Worm (Caenorhabditis elegans) whole organism, young adult: Measurements from ENCODE around the gene C39B10.4.

ENCODE experiments used
- B0336.3 ChIP-seq: fragments of 200-800 bp; sonication (Bioruptor generic); IDR thresholded peaks from 2 replicates; pipeline ENCODE4 v1.3.6; 2022; ENCODE audit warnings: missing genetic modification characterization, missing compliant biosample characterization
- C06A6.2 ChIP-seq: fragments of 200-800 bp; sonication (Bioruptor generic); conservative IDR thresholded peaks from 2 replicates; pipeline ENCODE4 v1.3.6; 2022; ENCODE audit warnings: missing genetic modification characterization, missing compliant biosample characterization
- C17E4.6 ChIP-seq: fragments of 200-800 bp; sonication (Bioruptor generic); IDR thresholded peaks from 2 replicates; pipeline ENCODE4 v1.3.6; 2022; ENCODE audit warnings: missing genetic modification reagents, missing genetic modification characterization, missing compliant biosample characterization
- F33H1.4 ChIP-seq: fragments of 200-800 bp; sonication (Bioruptor generic); IDR thresholded peaks from 2 replicates; pipeline ENCODE4 v1.3.6; 2022; ENCODE audit warnings: missing genetic modification reagents, missing genetic modification characterization, missing compliant biosample characterization
- T26A5.8 ChIP-seq: sonication (generic microtip); optimal IDR thresholded peaks from 2 replicates; lab custom pipeline; 2016; ENCODE audit warnings: missing genetic modification characterization, missing compliant biosample characterization
- aptf-2 ChIP-seq: fragments of 200-800 bp; sonication (Bioruptor generic); conservative IDR thresholded peaks from 2 replicates; pipeline ENCODE4 v1.3.6; 2022; ENCODE audit warnings: missing genetic modification reagents, missing genetic modification characterization, missing compliant biosample characterization
- atf-7 ChIP-seq: sonication (generic microtip); optimal IDR thresholded peaks from 2 replicates; lab custom pipeline; 2017; ENCODE audit warnings: mild to moderate bottlenecking, missing genetic modification characterization, missing compliant biosample characterization
- attf-3 ChIP-seq: fragments of 200-800 bp; sonication (Bioruptor generic); conservative IDR thresholded peaks from 2 replicates; pipeline ENCODE4 v1.3.6; 2022; ENCODE audit warnings: missing genetic modification reagents, missing genetic modification characterization, missing compliant biosample characterization
- bed-2 ChIP-seq: fragments of 200-800 bp; sonication (Bioruptor generic); IDR thresholded peaks from 2 replicates; pipeline ENCODE4 v1.3.6; 2022; ENCODE audit warnings: missing genetic modification reagents, missing genetic modification characterization, missing compliant biosample characterization
- ccch-3 ChIP-seq: fragments of 200-800 bp; sonication (Bioruptor generic); optimal IDR thresholded peaks from 2 replicates; lab custom pipeline; 2018; ENCODE audit warnings: mild to moderate bottlenecking, missing genetic modification characterization, missing compliant biosample characterization
- ceh-100 ChIP-seq: fragments of 200-800 bp; sonication (Bioruptor generic); IDR thresholded peaks from 2 replicates; pipeline ENCODE4 v1.3.6; 2022; ENCODE audit warnings: missing genetic modification reagents, missing genetic modification characterization, missing compliant biosample characterization
- ceh-91 ChIP-seq: fragments of 200-800 bp; sonication (Bioruptor generic); IDR thresholded peaks from 2 replicates; pipeline ENCODE4 v1.3.6; 2022; ENCODE audit warnings: missing genetic modification reagents, missing genetic modification characterization, missing compliant biosample characterization
- efl-1 ChIP-seq: fragments of 150-350 bp; optimal IDR thresholded peaks from 2 replicates; lab custom pipeline; 2014; ENCODE audit warnings: missing biosample characterization, missing genetic modification reagents, missing genetic modification characterization
- egl-44 ChIP-seq: fragments of 200-800 bp; sonication (Bioruptor generic); IDR thresholded peaks from 2 replicates; pipeline ENCODE4 v1.3.6; 2022; ENCODE audit warnings: missing genetic modification reagents, missing genetic modification characterization, missing compliant biosample characterization
- ets-4 ChIP-seq: fragments of 200-800 bp; sonication (Bioruptor generic); optimal IDR thresholded peaks from 2 replicates; lab custom pipeline; 2018; ENCODE audit warnings: mild to moderate bottlenecking, missing genetic modification characterization, missing compliant biosample characterization
- gei-17 ChIP-seq: fragments of 200-800 bp; sonication (Bioruptor generic); optimal IDR thresholded peaks from 2 replicates; lab custom pipeline; 2018; ENCODE audit warnings: mild to moderate bottlenecking, missing genetic modification characterization, missing compliant biosample characterization
- him-1 ChIP-seq: sonication (generic microtip); optimal IDR thresholded peaks from 2 replicates; lab custom pipeline; 2016; ENCODE audit warnings: missing genotype, missing genetic modification reagents, missing genetic modification characterization, missing compliant biosample characterization
- hlh-12 ChIP-seq: sonication (generic microtip); optimal IDR thresholded peaks from 2 replicates; lab custom pipeline; 2016; ENCODE audit warnings: missing genetic modification characterization, missing compliant biosample characterization
- hlh-26 ChIP-seq: fragments of 200-800 bp; sonication (Bioruptor generic); conservative IDR thresholded peaks from 2 replicates; pipeline ENCODE4 v1.3.6; 2022; ENCODE audit warnings: missing genetic modification reagents, missing genetic modification characterization, missing compliant biosample characterization
- hmg-20 ChIP-seq: fragments of 200-800 bp; sonication (Bioruptor generic); IDR thresholded peaks from 2 replicates; pipeline ENCODE4 v1.3.6; 2022; ENCODE audit warnings: missing genetic modification reagents, missing genetic modification characterization, missing compliant biosample characterization
- hrde-1 ChIP-seq: sonication (generic microtip); optimal IDR thresholded peaks from 2 replicates; lab custom pipeline; 2016; ENCODE audit warnings: missing genetic modification characterization, mild to moderate bottlenecking, missing compliant biosample characterization, moderate library complexity, missing genotype, missing genetic modification reagents, borderline replicate concordance
- let-526 ChIP-seq: fragments of 200-800 bp; sonication (Bioruptor generic); IDR thresholded peaks from 2 replicates; pipeline ENCODE4 v1.3.6; 2022; ENCODE audit warnings: missing genetic modification reagents, missing genetic modification characterization, missing compliant biosample characterization
- let-607 ChIP-seq, 2 experiments: fragments of 200-800 bp in 1 of 2; sonication (Bioruptor generic) in 1 of 2; sonication (generic microtip) in 1 of 2; optimal IDR thresholded peaks; 2 replicates each; lab custom pipeline; 2016 to 2018; ENCODE audit warnings: mild to moderate bottlenecking in 2 of 2, missing compliant biosample characterization in 2 of 2, missing genetic modification characterization in 2 of 2, moderate library complexity in 2 of 2, missing genotype in 1 of 2
- lir-1 ChIP-seq: fragments of 200-800 bp; sonication (Bioruptor generic); conservative IDR thresholded peaks from 2 replicates; pipeline ENCODE4 v1.3.6; 2022; ENCODE audit warnings: missing genetic modification reagents, missing genetic modification characterization, missing compliant biosample characterization
- madf-8 ChIP-seq: fragments of 200-800 bp; sonication (Bioruptor generic); conservative IDR thresholded peaks from 2 replicates; pipeline ENCODE4 v1.3.6; 2022; ENCODE audit warnings: missing genetic modification reagents, missing genetic modification characterization, missing compliant biosample characterization
- nfyb-1 ChIP-seq: fragments of 200-800 bp; sonication (Bioruptor generic); IDR thresholded peaks from 2 replicates; pipeline ENCODE4 v1.3.6; 2022; ENCODE audit warnings: missing genetic modification reagents, missing genetic modification characterization, missing compliant biosample characterization
- nhr-179 ChIP-seq: sonication (generic microtip); optimal IDR thresholded peaks from 2 replicates; lab custom pipeline; 2016; ENCODE audit warnings: mild to moderate bottlenecking, missing genetic modification characterization, missing compliant biosample characterization
- nhr-80 ChIP-seq: sonication (generic microtip); optimal IDR thresholded peaks from 2 replicates; lab custom pipeline; 2016; ENCODE audit warnings: missing genetic modification characterization, missing compliant biosample characterization
- nhr-90 ChIP-seq: sonication (generic microtip); optimal IDR thresholded peaks from 2 replicates; lab custom pipeline; 2016; ENCODE audit warnings: missing genotype, mild to moderate bottlenecking, missing genetic modification characterization, missing compliant biosample characterization
- snpc-1.3 ChIP-seq: sonication (generic microtip); optimal IDR thresholded peaks from 2 replicates; lab custom pipeline; 2017; ENCODE audit warnings: missing genetic modification characterization, mild to moderate bottlenecking, missing compliant biosample characterization, antibody characterized with exemption, moderate library complexity, missing genotype, missing genetic modification reagents; ENCODE audit not compliant: insufficient read depth
- snpc-4 ChIP-seq, 5 experiments: fragments of 150-350 bp in 1 of 5; sonication (generic microtip) in 4 of 5; optimal IDR thresholded peaks; 2 replicates each; lab custom pipeline; 2014 to 2018; ENCODE audit warnings: missing genetic modification characterization in 5 of 5, missing biosample characterization in 3 of 5, antibody characterized with exemption in 2 of 5, mild to moderate bottlenecking in 2 of 5, missing compliant biosample characterization in 2 of 5, missing genotype in 2 of 5, moderate library complexity in 2 of 5, missing genetic modification reagents in 1 of 5
- unc-130 ChIP-seq: sonication (generic microtip); optimal IDR thresholded peaks from 2 replicates; lab custom pipeline; 2016; ENCODE audit warnings: missing genetic modification reagents, missing genetic modification characterization, missing compliant biosample characterization
- ztf-18 ChIP-seq: sonication (generic microtip); optimal IDR thresholded peaks from 2 replicates; lab custom pipeline; 2016; ENCODE audit warnings: missing genotype, mild to moderate bottlenecking, missing genetic modification characterization, missing compliant biosample characterization
- ztf-22 ChIP-seq: fragments of 200-800 bp; sonication (Bioruptor generic); optimal IDR thresholded peaks from 2 replicates; lab custom pipeline; 2018; ENCODE audit warnings: mild to moderate bottlenecking, missing genetic modification characterization, moderate library complexity, missing compliant biosample characterization
- ztf-3 ChIP-seq: fragments of 200-800 bp; sonication (Bioruptor generic); optimal IDR thresholded peaks from 2 replicates; lab custom pipeline; 2018; ENCODE audit warnings: mild to moderate bottlenecking, missing genetic modification characterization, missing compliant biosample characterization
- ztf-6 ChIP-seq: fragments of 200-800 bp; sonication (Bioruptor generic); IDR thresholded peaks from 2 replicates; pipeline ENCODE4 v1.3.6; 2022; ENCODE audit warnings: missing genetic modification reagents, missing genetic modification characterization, missing compliant biosample characterization

The C39B10.4 gene

ce11 chrX:10479108-10479738 lies 34.4 kb downstream of the C39B10.4 start (continued):
- TF ChIP-seq nhr-90 (tag; lab: Kevin White, UChicago) = no peak
- TF ChIP-seq hrde-1 (tag; lab: Kevin White, UChicago) = no peak
- TF ChIP-seq efl-1 = no peak
- TF ChIP-seq ztf-6 = no peak

- TF ChIP-seq egl-44 (GFP tag; lab: Robert Waterston, UW) (0 out of 2 replicates have a peak, but pooled peaks have one; percentile 26), ztf-22 (GFP tag; lab: Kevin White, UChicago) (peak; percentile 86), gei-17 (GFP tag; lab: Kevin White, UChicago) (no peak), let-607 (tag; optimal IDR thresholded peaks at IDR 0.05; lab: Kevin White, UChicago) (peak in 1 of 2 experiments; percentile 38), attf-3 (GFP tag; lab: Robert Waterston, UW) (no peak), ceh-100 (GFP tag; lab: Robert Waterston, UW) (no peak), C06A6.2 (no peak), let-526 (no peak), bed-2 (GFP tag; lab: Robert Waterston, UW) (no peak), aptf-2 (GFP tag; lab: Robert Waterston, UW) (no peak), nhr-80 (tag; lab: Kevin White, UChicago) (peak; percentile 97), lir-1 (0 out of 2 replicates have a peak, but pooled peaks have one; percentile 17), atf-7 (tag; lab: Kevin White, UChicago) (peak; percentile 65), him-1 (tag; lab: Kevin White, UChicago) (no peak), ztf-18 (tag; lab: Kevin White, UChicago) (no peak), ztf-3 (no peak), ets-4 (peak; percentile 65), nfyb-1 (GFP tag; lab: Robert Waterston, UW) (peak; percentile 65)
These were observed 35.9 kb downstream of the C39B10.4 start, which contains the start of gene elt-2 for ce11 chrX:10480563-10481290. TSS of gene elt-2 (plus strand) at chrX:10481240.

- TF ChIP-seq F33H1.4 (GFP tag; lab: Robert Waterston, UW) = no peak
- TF ChIP-seq hmg-20 (GFP tag; lab: Robert Waterston, UW) = no peak
- no peak for TF ChIP-seq nhr-179
These were observed 37.5 kb downstream of the C39B10.4 start for ce11 chrX:10482272-10482671.

- TF ChIP-seq madf-8 (GFP tag; lab: Robert Waterston, UW) = no peak
- TF ChIP-seq ceh-91 (GFP tag; lab: Robert Waterston, UW) = no peak
- TF ChIP-seq T26A5.8 = no peak
- TF ChIP-seq B0336.3 (GFP tag; lab: Robert Waterston, UW) = no peak
- no peak for TF ChIP-seq nhr-90 (tag; lab: Kevin White, UChicago)
- TF ChIP-seq attf-3 (GFP tag; lab: Robert Waterston, UW) = no peak
These were observed 40.5 kb downstream of the C39B10.4 start, which contains the start of gene C33D3.3 for ce11 chrX:10485300-10485755. TSS of gene C33D3.3 (plus strand) at chrX:10485350.

- no peak for TF ChIP-seq snpc-1.3 (tag; lab: Kevin White, UChicago)
- no peak for TF ChIP-seq hlh-12
- TF ChIP-seq ets-4 = no peak
- no peak for TF ChIP-seq snpc-4 (GFP tag; optimal IDR thresholded peaks at IDR 0.05; lab: Kevin White, UChicago)
- TF ChIP-seq snpc-4 (tag; optimal IDR thresholded peaks at IDR 0.05; lab: Kevin White, UChicago) = no peak
- no peak for TF ChIP-seq hlh-26 (GFP tag; lab: Robert Waterston, UW)
- TF ChIP-seq unc-130 = no peak
- TF ChIP-seq ccch-3 (GFP tag; lab: Kevin White, UChicago) = no peak
- TF ChIP-seq C17E4.6 (GFP tag; lab: Robert Waterston, UW) = no peak
These were observed 44.0 kb downstream of the C39B10.4 start, which contains the start of gene C33D3.4 for ce11 chrX:10488763-10489162. TSS of gene C33D3.4 (plus strand) at chrX:10489063.
